Worm (Caenorhabditis elegans) whole organism, dauer: ENCODE measurements around the gene srj-49.

Experiments used
- unc-62 ChIP-seq: sonication (generic microtip); optimal IDR thresholded peaks from 2 replicates; lab custom pipeline; 2017; ENCODE audit warnings: missing biosample characterization, missing genetic modification reagents, missing genetic modification characterization

The srj-49 gene

ce11 chrV:2848290-2848937 lies at the start of gene srj-49:
TSS of gene srj-49 (minus strand) at chrV:2848340.
- no peak for TF ChIP-seq unc-62 (GFP tag; lab: Kevin White, UChicago)

- TF ChIP-seq unc-62 (GFP tag; lab: Kevin White, UChicago): no peak
These were observed 48.1 kb upstream of the srj-49 start, which contains the start of gene pals-32 for ce11 chrV:2896198-2896660. TSS of gene pals-32 (plus strand) at chrV:2896610.

ce11 chrV:2892976-2893375 lies 44.8 kb upstream of the srj-49 start, which contains the start of gene srh-127:
TSS of gene srh-127 (plus strand) at chrV:2893276.
- no peak for TF ChIP-seq unc-62 (GFP tag; lab: Kevin White, UChicago)

ce11 chrV:2891927-2892326 lies 43.8 kb upstream of the srj-49 start, which contains the start of gene F37B4.15:
TSS of gene F37B4.15 (plus strand) at chrV:2892227.
- TF ChIP-seq unc-62 (GFP tag; lab: Kevin White, UChicago): no peak

ce11 chrV:2888681-2889080 lies 40.5 kb upstream of the srj-49 start, which contains the start of gene srw-4:
TSS of gene srw-4 (minus strand) at chrV:2888781.
- TF ChIP-seq unc-62 (GFP tag; lab: Kevin White, UChicago): no peak

ce11 chrV:2888265-2888664 lies 40.1 kb upstream of the srj-49 start:
- TF ChIP-seq unc-62 (GFP tag; lab: Kevin White, UChicago): no peak

ce11 chrV:2884411-2884810 lies 36.3 kb upstream of the srj-49 start, which contains the start of gene sre-24:
TSS of gene sre-24 (plus strand) at chrV:2884711.
- no peak for TF ChIP-seq unc-62 (GFP tag; lab: Kevin White, UChicago)

- TF ChIP-seq unc-62 (GFP tag; lab: Kevin White, UChicago): no peak
These were observed 35.0 kb upstream of the srj-49 start for ce11 chrV:2883097-2883496.

- no peak for TF ChIP-seq unc-62 (GFP tag; lab: Kevin White, UChicago)
These were observed 33.4 kb upstream of the srj-49 start for ce11 chrV:2881565-2881964.

ce11 chrV:2881016-2881415 lies 32.9 kb upstream of the srj-49 start, which contains the start of gene ifc-1:
TSS of gene ifc-1 (plus strand) at chrV:2881393.
- no peak for TF ChIP-seq unc-62 (GFP tag; lab: Kevin White, UChicago)

ce11 chrV:2880356-2880755 lies 32.2 kb upstream of the srj-49 start:
- no peak for TF ChIP-seq unc-62 (GFP tag; lab: Kevin White, UChicago)

ce11 chrV:2879801-2880200 lies 31.7 kb upstream of the srj-49 start, which contains the start of gene str-39:
TSS of gene str-39 (minus strand) at chrV:2879901.
- no peak for TF ChIP-seq unc-62 (GFP tag; lab: Kevin White, UChicago)

- no peak for TF ChIP-seq unc-62 (GFP tag; lab: Kevin White, UChicago)
These were observed 29.4 kb upstream of the srj-49 start, which contains the start of gene F37B4.10 for ce11 chrV:2877509-2877908. TSS of gene F37B4.10 (minus strand) at chrV:2877609.

ce11 chrV:2876188-2876831 lies 28.2 kb upstream of the srj-49 start:
- TF ChIP-seq unc-62 (GFP tag; lab: Kevin White, UChicago): no peak

ce11 chrV:2875422-2875821 lies 27.3 kb upstream of the srj-49 start, which contains the start of gene folt-2:
TSS of gene folt-2 (minus strand) at chrV:2875600.
- TF ChIP-seq unc-62 (GFP tag; lab: Kevin White, UChicago): no peak

ce11 chrV:2872947-2873346 lies 24.8 kb upstream of the srj-49 start:
- TF ChIP-seq unc-62 (GFP tag; lab: Kevin White, UChicago): no peak
